Fruit fly (Drosophila melanogaster) whole organism, embryonic: ENCODE data around the gene hgo.

Experiments
- Antp ChIP-seq: fragments of 200-800 bp; sonication (Bioruptor generic); optimal IDR thresholded peaks from 3 replicates; lab custom pipeline; 2016; ENCODE audit warnings: missing biosample characterization, missing genetic modification characterization
- Atf3 ChIP-seq: fragments of 200-800 bp; sonication (Bioruptor generic); optimal IDR thresholded peaks from 3 replicates; lab custom pipeline; 2016; ENCODE audit warnings: missing biosample characterization, missing genetic modification characterization
- Atf6 ChIP-seq: fragments of 200-800 bp; sonication (Bioruptor generic); IDR thresholded peaks from 2 replicates; pipeline ENCODE4 v1.3.6; 2022; ENCODE audit warnings: missing biosample characterization, missing genetic modification characterization
- BEAF-32 ChIP-seq: fragments of 200-800 bp; sonication (Bioruptor generic); optimal IDR thresholded peaks from 3 replicates; lab custom pipeline; 2017; ENCODE audit warnings: missing biosample characterization, missing genetic modification characterization, mild to moderate bottlenecking, moderate library complexity, missing genetic modification reagents
- CG11398 ChIP-seq: fragments of 200-800 bp; sonication (Bioruptor generic); optimal IDR thresholded peaks from 2 replicates; lab custom pipeline; 2016; ENCODE audit warnings: missing biosample characterization, missing genetic modification characterization
- CG12071 ChIP-seq: fragments of 200-800 bp; sonication (Bioruptor generic); optimal IDR thresholded peaks from 3 replicates; lab custom pipeline; 2018; ENCODE audit warnings: missing biosample characterization, mild to moderate bottlenecking, missing genetic modification characterization
- CG12104 ChIP-seq: fragments of 200-800 bp; sonication (Bioruptor generic); optimal IDR thresholded peaks from 3 replicates; lab custom pipeline; 2016; ENCODE audit warnings: missing biosample characterization, missing genetic modification characterization
- CG12219 ChIP-seq: fragments of 200-800 bp; sonication (Bioruptor generic); optimal IDR thresholded peaks from 3 replicates; lab custom pipeline; 2018; ENCODE audit warnings: missing biosample characterization, mild to moderate bottlenecking, missing genetic modification characterization
- CG12769 ChIP-seq: fragments of 200-800 bp; sonication (Bioruptor generic); optimal IDR thresholded peaks from 2 replicates; lab custom pipeline; 2019; ENCODE audit warnings: missing biosample characterization, mild to moderate bottlenecking, missing genetic modification characterization, moderate library complexity
- CG14050 ChIP-seq: fragments of 200-800 bp; sonication (Bioruptor generic); IDR thresholded peaks from 3 replicates; pipeline ENCODE4 v1.3.6; 2022; ENCODE audit warnings: missing biosample characterization, missing genetic modification characterization
- CG33213 ChIP-seq: fragments of 200-800 bp; sonication (Bioruptor generic); optimal IDR thresholded peaks from 3 replicates; lab custom pipeline; 2016; ENCODE audit warnings: missing biosample characterization, missing genetic modification characterization
- CG3407 ChIP-seq: fragments of 200-800 bp; sonication (Bioruptor generic); optimal IDR thresholded peaks from 2 replicates; lab custom pipeline; 2018; ENCODE audit warnings: missing biosample characterization, mild to moderate bottlenecking, missing genetic modification characterization
- CG34224 ChIP-seq: fragments of 200-800 bp; sonication (Bioruptor generic); IDR thresholded peaks from 3 replicates; pipeline ENCODE4 v1.3.6; 2022; ENCODE audit warnings: missing biosample characterization, missing genetic modification characterization; ENCODE audit not compliant: partially characterized antibody
- CG3726 ChIP-seq: fragments of 200-800 bp; sonication (Bioruptor generic); IDR thresholded peaks from 3 replicates; pipeline ENCODE4, ENCODE4 v1.3.6; 2022; ENCODE audit warnings: missing biosample characterization, missing genetic modification characterization
- CG4404 ChIP-seq: fragments of 200-800 bp; sonication (Bioruptor generic); IDR thresholded peaks from 2 replicates; pipeline ENCODE4 v1.3.6; 2022; ENCODE audit warnings: missing biosample characterization, missing genetic modification characterization
- CG6689 ChIP-seq: fragments of 200-800 bp; sonication (Bioruptor generic); IDR thresholded peaks from 2 replicates; pipeline ENCODE4 v1.3.6; 2022; ENCODE audit warnings: missing biosample characterization, missing genetic modification characterization
- CG7271 ChIP-seq: fragments of 200-800 bp; sonication (Bioruptor generic); optimal IDR thresholded peaks from 2 replicates; lab custom pipeline; 2018; ENCODE audit warnings: missing biosample characterization, mild to moderate bottlenecking, missing genetic modification characterization, moderate library complexity
- CG7963 ChIP-seq: fragments of 200-800 bp; sonication (Bioruptor generic); IDR thresholded peaks from 3 replicates; pipeline ENCODE4 v1.3.6; 2022; ENCODE audit warnings: missing biosample characterization, missing genetic modification characterization; ENCODE audit not compliant: partially characterized antibody
- CG7987 ChIP-seq: fragments of 200-800 bp; sonication (Bioruptor generic); optimal IDR thresholded peaks from 2 replicates; lab custom pipeline; 2018; ENCODE audit warnings: missing biosample characterization, mild to moderate bottlenecking, missing genetic modification characterization, moderate library complexity
- CG8290 ChIP-seq, 3 experiments: fragments of 200-800 bp; sonication (Bioruptor generic); optimal IDR thresholded peaks; 2 replicates each; lab custom pipeline; 2016 to 2019; ENCODE audit warnings: missing biosample characterization in 3 of 3, missing genetic modification characterization in 3 of 3, mild to moderate bottlenecking in 2 of 3, moderate library complexity in 1 of 3
- CG9609 ChIP-seq: fragments of 200-800 bp; sonication (Bioruptor generic); optimal IDR thresholded peaks from 3 replicates; lab custom pipeline; 2016; ENCODE audit warnings: missing biosample characterization, missing genetic modification characterization
- CG9876 ChIP-seq: fragments of 200-800 bp; sonication (Bioruptor generic); optimal IDR thresholded peaks from 2 replicates; lab custom pipeline; 2016; ENCODE audit warnings: missing biosample characterization, missing genetic modification characterization
- Camta ChIP-seq: fragments of 200-800 bp; sonication (Bioruptor generic); optimal IDR thresholded peaks from 2 replicates; lab custom pipeline; 2016; ENCODE audit warnings: missing biosample characterization, missing genetic modification characterization
- Chrac-16 ChIP-seq: fragments of 200-800 bp; sonication (Bioruptor generic); optimal IDR thresholded peaks from 3 replicates; lab custom pipeline; 2016; ENCODE audit warnings: missing biosample characterization, missing genetic modification characterization
- Dek ChIP-seq: fragments of 200-800 bp; sonication (Bioruptor generic); optimal IDR thresholded peaks from 3 replicates; lab custom pipeline; 2019; ENCODE audit warnings: missing biosample characterization, mild to moderate bottlenecking, missing genetic modification characterization, moderate library complexity
- Dip2 ChIP-seq: fragments of 200-800 bp; sonication (Bioruptor generic); IDR thresholded peaks from 2 replicates; pipeline ENCODE4 v1.3.6; 2022; ENCODE audit warnings: missing biosample characterization, missing genetic modification characterization
- Dref ChIP-seq: fragments of 200-800 bp; sonication (Bioruptor generic); IDR thresholded peaks from 2 replicates; pipeline ENCODE4 v1.3.6; 2022; ENCODE audit warnings: missing biosample characterization, missing genetic modification characterization
- E2f1 ChIP-seq: fragments of 200-800 bp; sonication (Bioruptor generic); IDR thresholded peaks from 2 replicates; pipeline ENCODE4 v1.3.6; 2022; ENCODE audit warnings: missing biosample characterization, missing genetic modification characterization
- HLH54F ChIP-seq: fragments of 200-800 bp; sonication (Bioruptor generic); optimal IDR thresholded peaks from 3 replicates; lab custom pipeline; 2016; ENCODE audit warnings: missing biosample characterization, missing genetic modification characterization
- Hr51 ChIP-seq, 2 experiments: fragments of 200-800 bp; sonication (Bioruptor generic); optimal IDR thresholded peaks; 2 replicates in 1 of 2; 3 replicates in 1 of 2; lab custom pipeline; 2016 to 2018; ENCODE audit warnings: missing biosample characterization in 2 of 2, missing genetic modification characterization in 2 of 2, mild to moderate bottlenecking in 1 of 2, moderate library complexity in 1 of 2
- ap ChIP-seq: fragments of 200-800 bp; sonication (Bioruptor generic); IDR thresholded peaks from 2 replicates; pipeline ENCODE4 v1.3.6; 2022; ENCODE audit warnings: missing biosample characterization, missing genetic modification characterization
- cwo ChIP-seq: fragments of 200-800 bp; sonication (Bioruptor generic); optimal IDR thresholded peaks from 3 replicates; lab custom pipeline; 2017; ENCODE audit warnings: missing biosample characterization, missing genetic modification characterization, mild to moderate bottlenecking, moderate library complexity, missing genetic modification reagents
- dysf ChIP-seq: fragments of 200-800 bp; sonication (Bioruptor generic); IDR thresholded peaks from 3 replicates; pipeline ENCODE4 v1.3.6; 2022; ENCODE audit warnings: missing biosample characterization, missing genetic modification characterization
- en ChIP-seq: fragments of 200-800 bp; sonication (Bioruptor generic); optimal IDR thresholded peaks from 2 replicates; lab custom pipeline; 2016; ENCODE audit warnings: missing biosample characterization, missing genetic modification characterization
- fd3F ChIP-seq: fragments of 200-800 bp; sonication (Bioruptor generic); optimal IDR thresholded peaks from 2 replicates; lab custom pipeline; 2018; ENCODE audit warnings: missing biosample characterization, mild to moderate bottlenecking, missing genetic modification characterization, moderate library complexity
- fu2 ChIP-seq: fragments of 200-800 bp; sonication (Bioruptor generic); optimal IDR thresholded peaks from 2 replicates; lab custom pipeline; 2016; ENCODE audit warnings: missing biosample characterization, missing genetic modification characterization
- insv ChIP-seq, 2 experiments: fragments of 200-800 bp; sonication (Bioruptor generic); optimal IDR thresholded peaks; 3 replicates each; lab custom pipeline; 2016 to 2018; ENCODE audit warnings: missing biosample characterization in 2 of 2, missing genetic modification characterization in 2 of 2
- lilli ChIP-seq: fragments of 200-800 bp; sonication (Bioruptor generic); optimal IDR thresholded peaks from 3 replicates; lab custom pipeline; 2016; ENCODE audit warnings: missing biosample characterization, missing genetic modification characterization
- lola ChIP-seq, 3 experiments: fragments of >200 bp in 2 of 3; fragments of 200-800 bp in 1 of 3; sonication (Bioruptor generic) in 1 of 3; optimal IDR thresholded peaks; 2 replicates each; lab custom pipeline; 2017 to 2019; ENCODE audit warnings: missing biosample characterization in 3 of 3, missing genetic modification characterization in 3 of 3, mild to moderate bottlenecking in 1 of 3, moderate library complexity in 1 of 3
- mam ChIP-seq: fragments of 200-800 bp; sonication (Bioruptor generic); optimal IDR thresholded peaks from 3 replicates; lab custom pipeline; 2016; ENCODE audit warnings: missing biosample characterization, missing genetic modification characterization
- mirr ChIP-seq: fragments of 200-800 bp; sonication (Bioruptor generic); optimal IDR thresholded peaks from 3 replicates; lab custom pipeline; 2018; ENCODE audit warnings: missing biosample characterization, mild to moderate bottlenecking, missing genetic modification characterization
- nau ChIP-seq: fragments of 200-800 bp; sonication (Bioruptor generic); optimal IDR thresholded peaks from 3 replicates; lab custom pipeline; 2017; ENCODE audit warnings: missing biosample characterization, mild to moderate bottlenecking, missing genetic modification characterization, missing genetic modification reagents
- nmo ChIP-seq: fragments of 200-800 bp; sonication (Bioruptor generic); optimal IDR thresholded peaks from 2 replicates; lab custom pipeline; 2018; ENCODE audit warnings: missing biosample characterization, mild to moderate bottlenecking, missing genetic modification characterization, moderate library complexity
- phol ChIP-seq: fragments of 200-800 bp; sonication (Bioruptor generic); optimal IDR thresholded peaks from 3 replicates; lab custom pipeline; 2018; ENCODE audit warnings: missing biosample characterization, mild to moderate bottlenecking, missing genetic modification characterization, moderate library complexity
- prd ChIP-seq, 3 experiments: fragments of >200 bp in 2 of 3; fragments of 200-800 bp in 1 of 3; sonication (Bioruptor generic) in 1 of 3; optimal IDR thresholded peaks in 2 of 3; IDR thresholded peaks in 1 of 3; 2 replicates in 2 of 3; 3 replicates in 1 of 3; pipeline versions ENCODE4 v1.3.6 to Lab custom; 2017 to 2022; ENCODE audit warnings: missing biosample characterization in 1 of 3, missing genetic modification characterization in 1 of 3
- pros ChIP-seq: fragments of 200-800 bp; sonication (Bioruptor generic); optimal IDR thresholded peaks from 3 replicates; lab custom pipeline; 2019; ENCODE audit warnings: missing biosample characterization, mild to moderate bottlenecking, missing genetic modification characterization, moderate library complexity
- slp2 ChIP-seq: fragments of 200-800 bp; sonication (Bioruptor generic); optimal IDR thresholded peaks from 2 replicates; lab custom pipeline; 2016; ENCODE audit warnings: missing biosample characterization, missing genetic modification characterization
- trem ChIP-seq: fragments of 200-800 bp; optimal IDR thresholded peaks from 3 replicates; lab custom pipeline; 2019; ENCODE audit warnings: missing biosample characterization, mild to moderate bottlenecking, missing genetic modification characterization, moderate library complexity

The hgo gene

dm6 chr2L:11123499-11123898 lies 12.7 kb upstream of the hgo start, which contains the start of the genes Csl4 and Nup160 (continued):
- TF ChIP-seq phol (tag; lab: Kevin White, UChicago), result peak; percentile 77
- TF ChIP-seq CG34224 (GFP tag; lab: Robert Waterston, UW), result peak; percentile 34; the same call in 1 of the 3 replicates
- TF ChIP-seq Antp (GFP tag; lab: Kevin White, UChicago), result peak; percentile 91
- TF ChIP-seq Dref, result peak; percentile 29; the same call in 1 of the 2 replicates
- no peak for TF ChIP-seq nau (GFP tag; lab: Kevin White, UChicago)
- TF ChIP-seq CG33213 (GFP tag; lab: Kevin White, UChicago), result peak; percentile 78
- peak; percentile 88 for TF ChIP-seq Chrac-16 (GFP tag; lab: Kevin White, UChicago)
- peak; percentile 85 for TF ChIP-seq CG9609 (GFP tag; lab: Kevin White, UChicago)
- TF ChIP-seq CG12104 (GFP tag; lab: Kevin White, UChicago), result peak; percentile 26
- TF ChIP-seq Hr51 (GFP tag; optimal IDR thresholded peaks at IDR 0.05; lab: Kevin White, UChicago), result peak in 1 of 2 experiments; percentile 85
- TF ChIP-seq nmo (GFP tag; lab: Kevin White, UChicago), result peak; percentile 77
- TF ChIP-seq slp2 (GFP tag; lab: Kevin White, UChicago), result peak; percentile 79
- TF ChIP-seq CG7963, result no peak
- TF ChIP-seq prd (optimal IDR thresholded peaks at IDR 0.05; lab: Kevin White, UChicago), result no peak
- TF ChIP-seq prd (GFP tag; IDR thresholded peaks at IDR 0.05; lab: Robert Waterston, UW), result peak; percentile 86
- TF ChIP-seq mirr (GFP tag; lab: Kevin White, UChicago), result no peak
- 0 out of 2 replicates have a peak, but pooled peaks have one; percentile 23 for TF ChIP-seq ap (GFP tag; lab: Robert Waterston, UW)
- TF ChIP-seq insv (GFP tag; optimal IDR thresholded peaks at IDR 0.05; lab: Kevin White, UChicago), result peak in 1 of 2 experiments; percentile 19
- peak; percentile 90 for TF ChIP-seq HLH54F
- TF ChIP-seq Atf3 (GFP tag; lab: Kevin White, UChicago), result peak; percentile 56
- peak; percentile 41 for TF ChIP-seq cwo (GFP tag; lab: Kevin White, UChicago)
- TF ChIP-seq CG7271, result peak; percentile 7
- TF ChIP-seq Atf6 (GFP tag; lab: Robert Waterston, UW), result peak; percentile 65
- peak; percentile 68 for TF ChIP-seq Camta
- peak; percentile 46 for TF ChIP-seq en
- no peak for TF ChIP-seq CG12769 (tag; lab: Kevin White, UChicago)
- TF ChIP-seq CG3407, result no peak
- TF ChIP-seq fu2, result peak; percentile 85
- peak; percentile 44 for TF ChIP-seq BEAF-32 (GFP tag; lab: Kevin White, UChicago)
- TF ChIP-seq mam (GFP tag; lab: Kevin White, UChicago), result peak; percentile 91
- peak; percentile 43 for TF ChIP-seq Dek
- no peak for TF ChIP-seq CG12219 (GFP tag; lab: Kevin White, UChicago)
- peak; percentile 68 for TF ChIP-seq E2f1 (GFP tag; lab: Robert Waterston, UW)
- TF ChIP-seq dysf (GFP tag; lab: Robert Waterston, UW), result peak; percentile 71; the same call in 2 of the 3 replicates
- peak; percentile 55; the same call in 1 of the 3 replicates for TF ChIP-seq CG3726
- peak; percentile 48 for TF ChIP-seq CG9876 (GFP tag; lab: Kevin White, UChicago)
- peak in 1 of 3 experiments; percentile 67 for TF ChIP-seq lola (GFP tag; optimal IDR thresholded peaks at IDR 0.05; lab: Kevin White, UChicago)
- no peak for TF ChIP-seq pros
- peak; percentile 18; the same call in 1 of the 2 replicates for TF ChIP-seq CG4404 (GFP tag; lab: Robert Waterston, UW)
- peak; percentile 52 for TF ChIP-seq CG7987 (GFP tag; lab: Kevin White, UChicago)
- peak; percentile 92 for TF ChIP-seq lilli (GFP tag; lab: Kevin White, UChicago)
- TF ChIP-seq trem (tag; lab: Kevin White, UChicago), result peak; percentile 83
- TF ChIP-seq fd3F (GFP tag; lab: Kevin White, UChicago), result peak; percentile 54
- peak; percentile 52; the same call in 2 of the 3 replicates for TF ChIP-seq CG14050 (GFP tag; lab: Robert Waterston, UW)
- TF ChIP-seq CG11398 (GFP tag; lab: Kevin White, UChicago), result peak; percentile 52
- TF ChIP-seq Dip2 (GFP tag; lab: Robert Waterston, UW), result no peak
- peak; percentile 73 for TF ChIP-seq CG6689
- TF ChIP-seq CG8290 (GFP tag; optimal IDR thresholded peaks at IDR 0.05; lab: Kevin White, UChicago), result peak; percentile 63
- TF ChIP-seq CG8290 (tag; optimal IDR thresholded peaks at IDR 0.05; lab: Kevin White, UChicago), result no peak
- no peak for TF ChIP-seq CG12071 (GFP tag; lab: Kevin White, UChicago)
